Fruit fly (Drosophila melanogaster) whole organism, wandering third instar larva: ENCODE measurements around the gene RpS29.

Source experiments
- Dif ChIP-seq: fragments of 200-275, 200-300 bp; sonication (Bioruptor generic); optimal IDR thresholded peaks from 2 replicates; lab custom pipeline; 2018; ENCODE audit warnings: missing biosample characterization, missing genetic modification characterization; ENCODE audit not compliant: partially characterized antibody
- Mio ChIP-seq: sonication (Bioruptor generic); optimal IDR thresholded peaks from 2 replicates; lab custom pipeline; 2016; ENCODE audit warnings: missing biosample characterization, missing genetic modification characterization
- N ChIP-seq: fragments of >200 bp; optimal IDR thresholded peaks from 2 replicates; lab custom pipeline; 2018; ENCODE audit warnings: missing biosample characterization, missing external identifiers, missing genetic modification characterization
- dmrt93B ChIP-seq: fragments of 200-800 bp; sonication (Bioruptor generic); optimal IDR thresholded peaks from 2 replicates; lab custom pipeline; 2018; ENCODE audit warnings: missing biosample characterization, mild to moderate bottlenecking, missing genetic modification characterization
- lola ChIP-seq: fragments of >200 bp; optimal IDR thresholded peaks from 2 replicates; lab custom pipeline; 2017; ENCODE audit warnings: missing biosample characterization, missing genetic modification characterization
- tai ChIP-seq: sonication (Bioruptor generic); optimal IDR thresholded peaks from 2 replicates; lab custom pipeline; 2016; ENCODE audit warnings: missing biosample characterization, missing genetic modification characterization

- TF ChIP-seq Dif (GFP tag; lab: Kevin White, UChicago) (no peak), dmrt93B (GFP tag; lab: Kevin White, UChicago) (no peak), tai (GFP tag; lab: Kevin White, UChicago) (no peak), Mio (GFP tag; lab: Kevin White, UChicago) (no peak), lola (GFP tag; lab: Kevin White, UChicago) (no peak), N (GFP tag; lab: Kevin White, UChicago) (no peak)
These were observed 29.8 kb upstream of the RpS29 start for dm6 chr3R:9747900-9748663.
